Fruit fly (Drosophila melanogaster) whole organism, embryonic: ENCODE measurements around the gene bi.

Experiments
- Asciz ChIP-seq: fragments of 200-800 bp; sonication (Bioruptor generic); optimal IDR thresholded peaks from 2 replicates; lab custom pipeline; 2017; ENCODE audit warnings: missing biosample characterization, mild to moderate bottlenecking, missing genetic modification characterization, missing genetic modification reagents
- Awh ChIP-seq: fragments of 200-800 bp; sonication (Bioruptor generic); IDR thresholded peaks from 2 replicates; pipeline ENCODE4, ENCODE4 v1.3.6; 2022; ENCODE audit warnings: missing biosample characterization, missing genetic modification characterization
- CG10267 ChIP-seq: fragments of 200-800 bp; sonication (Bioruptor generic); optimal IDR thresholded peaks from 2 replicates; lab custom pipeline; 2018; ENCODE audit warnings: missing biosample characterization, mild to moderate bottlenecking, missing genetic modification characterization, moderate library complexity
- CG10565 ChIP-seq: fragments of 200-800 bp; sonication (Bioruptor generic); optimal IDR thresholded peaks from 3 replicates; lab custom pipeline; 2016; ENCODE audit warnings: missing biosample characterization, mild to moderate bottlenecking, missing genetic modification characterization
- CG10979 ChIP-seq: fragments of 200-800 bp; sonication (Bioruptor generic); optimal IDR thresholded peaks from 2 replicates; lab custom pipeline; 2018; ENCODE audit warnings: missing biosample characterization, mild to moderate bottlenecking, missing genetic modification characterization, moderate library complexity
- CG11398 ChIP-seq: fragments of 200-800 bp; sonication (Bioruptor generic); optimal IDR thresholded peaks from 2 replicates; lab custom pipeline; 2016; ENCODE audit warnings: missing biosample characterization, missing genetic modification characterization
- CG12155 ChIP-seq: fragments of 200-800 bp; sonication (Bioruptor generic); optimal IDR thresholded peaks from 3 replicates; lab custom pipeline; 2016; ENCODE audit warnings: missing biosample characterization, missing genetic modification characterization
- CG12236 ChIP-seq: fragments of 200-800 bp; sonication (Bioruptor generic); optimal IDR thresholded peaks from 2 replicates; lab custom pipeline; 2016; ENCODE audit warnings: missing biosample characterization, missing genetic modification characterization
- CG12769 ChIP-seq: fragments of 200-800 bp; sonication (Bioruptor generic); optimal IDR thresholded peaks from 2 replicates; lab custom pipeline; 2019; ENCODE audit warnings: missing biosample characterization, mild to moderate bottlenecking, missing genetic modification characterization, moderate library complexity
- CG13123 ChIP-seq: fragments of 200-800 bp; sonication (Bioruptor generic); optimal IDR thresholded peaks from 2 replicates; lab custom pipeline; 2016; ENCODE audit warnings: missing biosample characterization, missing genetic modification characterization
- CG16815 ChIP-seq: fragments of 200-800 bp; sonication (Bioruptor generic); optimal IDR thresholded peaks from 3 replicates; lab custom pipeline; 2017; ENCODE audit warnings: missing biosample characterization, mild to moderate bottlenecking, missing genetic modification characterization
- CG17359 ChIP-seq: fragments of 200-800 bp; sonication (Bioruptor generic); optimal IDR thresholded peaks from 3 replicates; lab custom pipeline; 2018; ENCODE audit warnings: missing biosample characterization, mild to moderate bottlenecking, missing genetic modification characterization, moderate library complexity
- CG18476 ChIP-seq: fragments of 200-800 bp; sonication (Bioruptor generic); optimal IDR thresholded peaks from 2 replicates; lab custom pipeline; 2016; ENCODE audit warnings: missing biosample characterization, mild to moderate bottlenecking, missing genetic modification characterization
- CG30431 ChIP-seq: fragments of 200-800 bp; sonication (Bioruptor generic); optimal IDR thresholded peaks from 2 replicates; lab custom pipeline; 2017; ENCODE audit warnings: missing biosample characterization, missing genetic modification characterization
- CG3281 ChIP-seq: fragments of 200-800 bp; sonication (Bioruptor generic); optimal IDR thresholded peaks from 3 replicates; lab custom pipeline; 2017; ENCODE audit warnings: missing biosample characterization, mild to moderate bottlenecking, missing genetic modification characterization
- CG4617 ChIP-seq: fragments of 200-800 bp; sonication (Bioruptor generic); optimal IDR thresholded peaks from 3 replicates; lab custom pipeline; 2016; ENCODE audit warnings: missing biosample characterization, missing genetic modification characterization, borderline replicate concordance
- CG6683 ChIP-seq: fragments of 200-800 bp; sonication (Bioruptor generic); optimal IDR thresholded peaks from 2 replicates; lab custom pipeline; 2017; ENCODE audit warnings: missing biosample characterization, mild to moderate bottlenecking, missing genetic modification characterization, missing genetic modification reagents
- CG8388 ChIP-seq: fragments of 200-800 bp; sonication (Bioruptor generic); optimal IDR thresholded peaks from 2 replicates; lab custom pipeline; 2019; ENCODE audit warnings: missing biosample characterization, mild to moderate bottlenecking, missing genetic modification characterization, moderate library complexity
- CG8765 ChIP-seq: fragments of 200-800 bp; sonication (Bioruptor generic); IDR thresholded peaks from 2 replicates; pipeline ENCODE4 v1.3.6; 2022; ENCODE audit warnings: missing biosample characterization, missing genetic modification characterization
- CG8924 ChIP-seq: fragments of 200-800 bp; optimal IDR thresholded peaks from 3 replicates; lab custom pipeline; 2019; ENCODE audit warnings: missing biosample characterization, mild to moderate bottlenecking, missing genetic modification characterization, moderate library complexity
- D19A ChIP-seq: fragments of 200-800 bp; optimal IDR thresholded peaks from 3 replicates; lab custom pipeline; 2019; ENCODE audit warnings: missing biosample characterization, mild to moderate bottlenecking, missing genetic modification characterization, moderate library complexity
- Ets65A ChIP-seq: fragments of 200-800 bp; sonication (Bioruptor generic); peaks from one replicate; lab custom pipeline; 2016; ENCODE audit warnings: missing biosample characterization, missing genetic modification characterization
- Fer2 ChIP-seq: fragments of 200-800 bp; sonication (Bioruptor generic); optimal IDR thresholded peaks from 2 replicates; lab custom pipeline; 2018; ENCODE audit warnings: missing biosample characterization, mild to moderate bottlenecking, missing genetic modification characterization, moderate library complexity
- Gsc ChIP-seq: fragments of 200-800 bp; sonication (Bioruptor generic); IDR thresholded peaks from 2 replicates; pipeline ENCODE4 v1.3.6; 2022; ENCODE audit warnings: missing biosample characterization, missing genetic modification characterization
- Max ChIP-seq: fragments of 200-800 bp; sonication (Bioruptor generic); optimal IDR thresholded peaks from 2 replicates; lab custom pipeline; 2016; ENCODE audit warnings: missing biosample characterization, mild to moderate bottlenecking, missing genetic modification characterization
- NFAT ChIP-seq: fragments of 200-800 bp; sonication (Bioruptor generic); IDR thresholded peaks from 2 replicates; pipeline ENCODE4 v1.3.6; 2022; ENCODE audit warnings: missing biosample characterization, missing genetic modification characterization
- Ssrp ChIP-seq: fragments of 200-800 bp; sonication (Bioruptor generic); optimal IDR thresholded peaks from 2 replicates; lab custom pipeline; 2018; ENCODE audit warnings: missing biosample characterization, mild to moderate bottlenecking, missing genetic modification characterization, moderate library complexity
- Stat92E ChIP-seq, 3 experiments: fragments of >200 bp in 2 of 3; fragments of 200-800 bp in 1 of 3; sonication (Bioruptor generic) in 1 of 3; optimal IDR thresholded peaks; 2 replicates each; lab custom pipeline; 2017 to 2019; ENCODE audit warnings: missing biosample characterization in 3 of 3, missing genetic modification characterization in 3 of 3, mild to moderate bottlenecking in 1 of 3, moderate library complexity in 1 of 3
- Trl ChIP-seq, 3 experiments: fragments of >200 bp in 2 of 3; fragments of 200-800 bp in 1 of 3; sonication (Bioruptor generic) in 1 of 3; optimal IDR thresholded peaks; 2 replicates in 1 of 3; 3 replicates in 2 of 3; lab custom pipeline; 2016 to 2017; ENCODE audit warnings: missing biosample characterization in 1 of 3, missing genetic modification characterization in 1 of 3
- amos ChIP-seq: fragments of 200-800 bp; sonication (Bioruptor generic); IDR thresholded peaks from 2 replicates; pipeline ENCODE4 v1.3.6; 2022; ENCODE audit warnings: missing biosample characterization, missing genetic modification characterization; ENCODE audit not compliant: partially characterized antibody
- ash1 ChIP-seq: fragments of 200-800 bp; sonication (Bioruptor generic); optimal IDR thresholded peaks from 2 replicates; lab custom pipeline; 2018; ENCODE audit warnings: missing biosample characterization, mild to moderate bottlenecking, missing genetic modification characterization
- cas ChIP-seq: fragments of 200-800 bp; sonication (Bioruptor generic); IDR thresholded peaks from 2 replicates; pipeline ENCODE4 v1.3.6; 2022; ENCODE audit warnings: missing biosample characterization, missing genetic modification characterization
- danr ChIP-seq: fragments of 200-800 bp; sonication (Bioruptor generic); IDR thresholded peaks from 2 replicates; pipeline ENCODE4 v1.3.6; 2022; ENCODE audit warnings: missing biosample characterization, missing genetic modification characterization
- dmrt99B ChIP-seq: fragments of 200-800 bp; sonication (Bioruptor generic); optimal IDR thresholded peaks from 2 replicates; lab custom pipeline; 2018; ENCODE audit warnings: missing biosample characterization, mild to moderate bottlenecking, missing genetic modification characterization, moderate library complexity
- fd64A ChIP-seq: fragments of 200-800 bp; sonication (Bioruptor generic); optimal IDR thresholded peaks from 3 replicates; lab custom pipeline; 2018; ENCODE audit warnings: missing biosample characterization, mild to moderate bottlenecking, missing genetic modification characterization
- gem ChIP-seq: fragments of 200-800 bp; sonication (Bioruptor generic); optimal IDR thresholded peaks from 2 replicates; lab custom pipeline; 2019; ENCODE audit warnings: missing biosample characterization, mild to moderate bottlenecking, missing genetic modification characterization, moderate library complexity
- gsb-n ChIP-seq: fragments of 200-800 bp; sonication (Bioruptor generic); optimal IDR thresholded peaks from 3 replicates; lab custom pipeline; 2018; ENCODE audit warnings: missing biosample characterization, mild to moderate bottlenecking, missing genetic modification characterization
- hkb ChIP-seq, 2 experiments: fragments of 200-800 bp in 1 of 2; fragments of >200 bp in 1 of 2; sonication (Bioruptor generic) in 1 of 2; IDR thresholded peaks in 1 of 2; optimal IDR thresholded peaks in 1 of 2; 2 replicates each; pipeline versions ENCODE4 v1.3.6 to Lab custom; 2017 to 2022; ENCODE audit warnings: missing biosample characterization in 1 of 2, missing genetic modification characterization in 1 of 2
- jing ChIP-seq: fragments of 200-800 bp; sonication (Bioruptor generic); optimal IDR thresholded peaks from 2 replicates; lab custom pipeline; 2018; ENCODE audit warnings: missing biosample characterization, mild to moderate bottlenecking, missing genetic modification characterization
- ken ChIP-seq: fragments of 200-800 bp; sonication (Bioruptor generic); IDR thresholded peaks from 3 replicates; pipeline ENCODE4 v1.3.6; 2022; ENCODE audit warnings: missing biosample characterization, missing genetic modification characterization
- lilli ChIP-seq: fragments of 200-800 bp; sonication (Bioruptor generic); optimal IDR thresholded peaks from 3 replicates; lab custom pipeline; 2016; ENCODE audit warnings: missing biosample characterization, missing genetic modification characterization
- odd ChIP-seq: fragments of 200-800 bp; sonication (Bioruptor generic); optimal IDR thresholded peaks from 2 replicates; lab custom pipeline; 2017; ENCODE audit warnings: missing biosample characterization, mild to moderate bottlenecking, missing genetic modification characterization
- sd ChIP-seq: fragments of 200-800 bp; sonication (Bioruptor generic); optimal IDR thresholded peaks from 3 replicates; lab custom pipeline; 2018; ENCODE audit warnings: missing biosample characterization, mild to moderate bottlenecking, missing genetic modification characterization, moderate library complexity
- slp2 ChIP-seq: fragments of 200-800 bp; sonication (Bioruptor generic); optimal IDR thresholded peaks from 2 replicates; lab custom pipeline; 2016; ENCODE audit warnings: missing biosample characterization, missing genetic modification characterization
- stc ChIP-seq: fragments of 200-800 bp; sonication (Bioruptor generic); IDR thresholded peaks from 2 replicates; pipeline ENCODE4 v1.3.6; 2022; ENCODE audit warnings: missing biosample characterization, missing genetic modification characterization
- tap ChIP-seq: fragments of 200-800 bp; optimal IDR thresholded peaks from 3 replicates; lab custom pipeline; 2019; ENCODE audit warnings: missing biosample characterization, mild to moderate bottlenecking, missing genetic modification characterization, moderate library complexity
- unpg ChIP-seq: fragments of 200-800 bp; sonication (Bioruptor generic); optimal IDR thresholded peaks from 3 replicates; lab custom pipeline; 2018; ENCODE audit warnings: missing biosample characterization, mild to moderate bottlenecking, missing genetic modification characterization, moderate library complexity
- zen2 ChIP-seq: fragments of 200-800 bp; sonication (Bioruptor generic); IDR thresholded peaks from 3 replicates; pipeline ENCODE4 v1.3.6; 2022; ENCODE audit warnings: missing biosample characterization, missing genetic modification characterization; ENCODE audit not compliant: partially characterized antibody
- zf30C ChIP-seq: fragments of 200-800 bp; sonication (Bioruptor generic); optimal IDR thresholded peaks from 3 replicates; lab custom pipeline; 2018; ENCODE audit warnings: missing biosample characterization, mild to moderate bottlenecking, missing genetic modification characterization

Gene bi

DNA sequence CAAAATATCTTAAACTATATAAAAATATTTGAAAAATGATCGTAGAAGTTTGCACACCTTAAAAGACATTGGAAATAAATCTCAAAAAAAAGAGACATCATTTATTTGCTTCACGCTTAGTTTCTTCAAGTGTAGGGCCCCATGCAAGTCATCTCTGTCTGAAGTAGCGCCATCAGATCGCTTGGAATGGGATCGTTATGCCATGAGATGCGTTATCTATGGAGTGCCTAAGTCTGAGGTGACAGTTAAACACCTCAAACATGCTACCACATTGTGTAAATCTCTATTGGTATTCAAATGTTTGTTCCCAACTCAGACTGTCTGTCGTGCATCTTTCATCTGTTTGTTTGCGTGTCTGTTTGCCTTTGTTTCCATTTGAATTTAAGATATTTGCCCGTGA lies 45.1 kb downstream of the bi start (continued):
- TF ChIP-seq CG12769 (tag; lab: Kevin White, UChicago) (peak; percentile 4), Awh (GFP tag; lab: Robert Waterston, UW) (no peak), CG10979 (peak; percentile 46), CG30431 (GFP tag; lab: Kevin White, UChicago) (no peak), unpg (peak; percentile 12), CG6683 (GFP tag; lab: Kevin White, UChicago) (no peak), Max (no peak), Trl (optimal IDR thresholded peaks at IDR 0.05; lab: Kevin White, UChicago) (no peak), Trl (GFP tag; optimal IDR thresholded peaks at IDR 0.05; lab: Kevin White, UChicago) (peak; percentile 14), Fer2 (tag; lab: Kevin White, UChicago) (no peak), lilli (GFP tag; lab: Kevin White, UChicago) (no peak), dmrt99B (tag; lab: Kevin White, UChicago) (peak; percentile 15), sd (tag; lab: Kevin White, UChicago) (peak; percentile 42), zf30C (GFP tag; lab: Kevin White, UChicago) (no peak), CG8924 (tag; lab: Kevin White, UChicago) (peak; percentile 26), CG18476 (GFP tag; lab: Kevin White, UChicago) (peak; percentile 31), cas (GFP tag; lab: Robert Waterston, UW) (no peak), Ets65A (GFP tag; lab: Kevin White, UChicago) (peak; percentile 84), hkb (optimal IDR thresholded peaks at IDR 0.05; lab: Kevin White, UChicago) (no peak), hkb (GFP tag; IDR thresholded peaks at IDR 0.05; lab: Robert Waterston, UW) (0 out of 2 replicates have a peak, but pooled peaks have one; percentile 11), odd (GFP tag; lab: Kevin White, UChicago) (no peak), zen2 (GFP tag; lab: Robert Waterston, UW) (no peak), NFAT (GFP tag; lab: Robert Waterston, UW) (no peak), danr (GFP tag; lab: Robert Waterston, UW) (0 out of 2 replicates have a peak, but pooled peaks have one; percentile 9), ken (GFP tag; lab: Robert Waterston, UW) (0 out of 3 replicates have a peak, but pooled peaks have one; percentile 37), jing (GFP tag; lab: Kevin White, UChicago) (no peak), CG12155 (GFP tag; lab: Kevin White, UChicago) (no peak), tap (tag; lab: Kevin White, UChicago) (peak; percentile 5), gem (tag; lab: Kevin White, UChicago) (peak; percentile 60), Ssrp (tag; lab: Kevin White, UChicago) (peak; percentile 15), CG17359 (peak; percentile 49), CG16815 (GFP tag; lab: Kevin White, UChicago) (peak; percentile 17), CG8388 (GFP tag; lab: Kevin White, UChicago) (peak; percentile 46), CG13123 (GFP tag; lab: Kevin White, UChicago) (no peak), Gsc (GFP tag; lab: Robert Waterston, UW) (no peak), slp2 (GFP tag; lab: Kevin White, UChicago) (no peak), Stat92E (GFP tag; optimal IDR thresholded peaks at IDR 0.05; lab: Kevin White, UChicago) (no peak), CG3281 (GFP tag; lab: Kevin White, UChicago) (no peak), D19A (peak; percentile 7), CG10267 (tag; lab: Kevin White, UChicago) (peak; percentile 38), CG4617 (GFP tag; lab: Kevin White, UChicago) (no peak), CG12236 (GFP tag; lab: Kevin White, UChicago) (no peak), fd64A (GFP tag; lab: Kevin White, UChicago) (no peak), CG10565 (GFP tag; lab: Kevin White, UChicago) (no peak), CG8765 (GFP tag; lab: Robert Waterston, UW) (no peak), gsb-n (no peak), stc (GFP tag; lab: Robert Waterston, UW) (no peak), CG11398 (GFP tag; lab: Kevin White, UChicago) (no peak), ash1 (GFP tag; lab: Kevin White, UChicago) (no peak), amos (GFP tag; lab: Robert Waterston, UW) (no peak), Asciz (GFP tag; lab: Kevin White, UChicago) (peak; percentile 59)
